Worm (Caenorhabditis elegans) whole organism, L1 larva: ENCODE measurements around the gene B0198.3.

Source experiments
- blmp-1 ChIP-seq: fragments of 150-350 bp; optimal IDR thresholded peaks from 2 replicates; lab custom pipeline; 2014; ENCODE audit warnings: missing biosample characterization, missing genetic modification characterization
- efl-1 ChIP-seq, 4 experiments: fragments of 150-350 bp; optimal IDR thresholded peaks in 3 of 4; peaks in 1 of 4; 1 replicate in 1 of 4; 2 replicates in 3 of 4; lab custom pipeline; 2014; ENCODE audit warnings: missing biosample characterization in 2 of 4, missing genetic modification characterization in 2 of 4, missing genetic modification reagents in 2 of 4
- efl-3 ChIP-seq: fragments of 200-800 bp; sonication (Bioruptor generic); optimal IDR thresholded peaks from 2 replicates; lab custom pipeline; 2018; ENCODE audit warnings: mild to moderate bottlenecking, missing genetic modification characterization, missing compliant biosample characterization
- elt-3 ChIP-seq, 6 experiments: fragments of 150-350 bp in 1 of 6; sonication (generic microtip); optimal IDR thresholded peaks; 2 replicates each; lab custom pipeline; 2017 to 2018; ENCODE audit warnings: missing biosample characterization in 6 of 6, missing genetic modification characterization in 6 of 6, inconsistent platforms in 1 of 6

B0198.3 gene

ce11 chrX:11992778-11993177 lies 64.1 kb downstream of the B0198.3 start:
- TF ChIP-seq elt-3 (tag; optimal IDR thresholded peaks at IDR 0.05; lab: Kevin White, UChicago) (peak in 1 of 6 experiments; percentile 38), efl-1 (optimal IDR thresholded peaks at IDR 0.05; lab: Kevin White, UChicago) (no peak), efl-1 (GFP tag; optimal IDR thresholded peaks at IDR 0.05 in 1 of 2; lab: Kevin White, UChicago) (peak in 1 of 2 experiments; percentile 38), blmp-1 (peak; percentile 45), efl-3 (GFP tag; lab: Kevin White, UChicago) (no peak)
